Worm (Caenorhabditis elegans) whole organism, L1 larva: Measurements from ENCODE around the gene lgc-17.

Experiments used
- C04F5.9 ChIP-seq: sonication (generic microtip); optimal IDR thresholded peaks from 2 replicates; lab custom pipeline; 2016; ENCODE audit warnings: missing genetic modification characterization, missing compliant biosample characterization
- C16A3.4 ChIP-seq: fragments of 150-350 bp; optimal IDR thresholded peaks from 2 replicates; lab custom pipeline; 2014; ENCODE audit warnings: missing biosample characterization, missing genetic modification characterization
- C34B4.2 ChIP-seq: sonication (generic microtip); optimal IDR thresholded peaks from 2 replicates; lab custom pipeline; 2017; ENCODE audit warnings: mild to moderate bottlenecking, missing genetic modification characterization, missing compliant biosample characterization
- Y116A8C.19 ChIP-seq: sonication (generic microtip); optimal IDR thresholded peaks from 2 replicates; lab custom pipeline; 2016; ENCODE audit warnings: missing compliant biosample characterization, missing genetic modification characterization, borderline replicate concordance
- alr-1 ChIP-seq: fragments of 200-800 bp; sonication (Bioruptor generic); optimal IDR thresholded peaks from 2 replicates; lab custom pipeline; 2018; ENCODE audit warnings: borderline replicate concordance, mild to moderate bottlenecking, missing genetic modification characterization, missing compliant biosample characterization
- aly-2 ChIP-seq: fragments of 150-350 bp; optimal IDR thresholded peaks from 2 replicates; lab custom pipeline; 2014; ENCODE audit warnings: missing biosample characterization, missing genetic modification characterization
- ama-1 ChIP-seq: fragments of 150-350 bp; optimal IDR thresholded peaks from 2 replicates; lab custom pipeline; 2014
- blmp-1 ChIP-seq: fragments of 150-350 bp; optimal IDR thresholded peaks from 2 replicates; lab custom pipeline; 2014; ENCODE audit warnings: missing biosample characterization, missing genetic modification characterization
- ceh-82 ChIP-seq, 3 experiments: fragments of 150-350 bp in 1 of 3; sonication (generic microtip) in 2 of 3; optimal IDR thresholded peaks; 2 replicates each; lab custom pipeline; 2014 to 2017; ENCODE audit warnings: missing biosample characterization in 3 of 3, missing genetic modification characterization in 3 of 3
- ceh-88 ChIP-seq: fragments of 200-800 bp; sonication (Bioruptor generic); IDR thresholded peaks from 2 replicates; pipeline ENCODE4 v1.3.6; 2022; ENCODE audit warnings: missing genetic modification characterization, missing compliant biosample characterization
- dpl-1 ChIP-seq, 3 experiments: fragments of 150-350 bp in 2 of 3; sonication (generic microtip) in 1 of 3; optimal IDR thresholded peaks; 2 replicates each; lab custom pipeline; 2014 to 2017; ENCODE audit warnings: missing biosample characterization in 3 of 3, missing genetic modification characterization in 3 of 3, missing genetic modification reagents in 3 of 3
- dsc-1 ChIP-seq: sonication (generic microtip); optimal IDR thresholded peaks from 2 replicates; lab custom pipeline; 2016; ENCODE audit warnings: mild to moderate bottlenecking, missing genetic modification characterization, missing compliant biosample characterization
- efl-1 ChIP-seq, 4 experiments: fragments of 150-350 bp; optimal IDR thresholded peaks in 3 of 4; peaks in 1 of 4; 1 replicate in 1 of 4; 2 replicates in 3 of 4; lab custom pipeline; 2014; ENCODE audit warnings: missing biosample characterization in 2 of 4, missing genetic modification characterization in 2 of 4, missing genetic modification reagents in 2 of 4
- elt-2 ChIP-seq: sonication (generic microtip); optimal IDR thresholded peaks from 2 replicates; lab custom pipeline; 2016; ENCODE audit warnings: missing genetic modification characterization, mild to moderate bottlenecking, inconsistent platforms, missing compliant biosample characterization, missing genetic modification reagents
- fkh-10 ChIP-seq: sonication (generic microtip); optimal IDR thresholded peaks from 2 replicates; lab custom pipeline; 2017; ENCODE audit warnings: missing biosample characterization, missing genetic modification reagents, missing genetic modification characterization
- grh-1 ChIP-seq: fragments of 200-800 bp; sonication (Bioruptor generic); IDR thresholded peaks from 2 replicates; pipeline ENCODE4 v1.3.6; 2022; ENCODE audit warnings: missing genetic modification reagents, missing genetic modification characterization, missing compliant biosample characterization
- hlh-17 ChIP-seq: fragments of 200-800 bp; sonication (Bioruptor generic); optimal IDR thresholded peaks from 2 replicates; lab custom pipeline; 2018; ENCODE audit warnings: missing genetic modification characterization, mild to moderate bottlenecking, missing compliant biosample characterization, moderate library complexity, borderline replicate concordance
- jun-1 ChIP-seq: fragments of 150-350 bp; optimal IDR thresholded peaks from 2 replicates; lab custom pipeline; 2014; ENCODE audit warnings: missing biosample characterization, missing genetic modification reagents, missing genetic modification characterization
- lin-13 ChIP-seq: fragments of 150-350 bp; optimal IDR thresholded peaks from 2 replicates; lab custom pipeline; 2014; ENCODE audit warnings: missing biosample characterization, missing genetic modification reagents, missing genetic modification characterization
- lin-15B ChIP-seq: fragments of 150-350 bp; sonication (generic microtip); optimal IDR thresholded peaks from 3 replicates; lab custom pipeline; 2014; ENCODE audit warnings: missing biosample characterization, missing genetic modification characterization
- lin-35 ChIP-seq, 2 experiments: fragments of 150-350 bp; optimal IDR thresholded peaks; 2 replicates each; lab custom pipeline; 2014; ENCODE audit warnings: missing biosample characterization in 2 of 2, missing genetic modification characterization in 2 of 2, missing genetic modification reagents in 2 of 2
- lsy-2 ChIP-seq, 2 experiments: fragments of 150-350 bp; optimal IDR thresholded peaks; 2 replicates each; lab custom pipeline; 2014; ENCODE audit warnings: missing biosample characterization in 2 of 2, missing genetic modification characterization in 2 of 2
- mab-9 ChIP-seq: fragments of 200-800 bp; sonication (Bioruptor generic); IDR thresholded peaks from 2 replicates; pipeline ENCODE4 v1.3.6; 2022; ENCODE audit warnings: missing genetic modification reagents, missing genetic modification characterization, missing compliant biosample characterization
- mdl-1 ChIP-seq, 2 experiments: fragments of 150-350 bp; optimal IDR thresholded peaks; 2 replicates each; lab custom pipeline; 2014 to 2017; ENCODE audit warnings: missing biosample characterization in 2 of 2, missing genetic modification characterization in 2 of 2, inconsistent platforms in 1 of 2
- nhr-12 ChIP-seq: sonication (generic microtip); optimal IDR thresholded peaks from 2 replicates; lab custom pipeline; 2017; ENCODE audit warnings: missing biosample characterization, missing genetic modification characterization
- nhr-19 ChIP-seq: fragments of 200-800 bp; sonication (Bioruptor generic); conservative IDR thresholded peaks from 2 replicates; pipeline ENCODE4 v1.3.6; 2022; ENCODE audit warnings: missing genetic modification characterization, missing compliant biosample characterization
- nhr-71 ChIP-seq: sonication (generic microtip); optimal IDR thresholded peaks from 2 replicates; lab custom pipeline; 2016; ENCODE audit warnings: mild to moderate bottlenecking, missing genetic modification characterization, moderate library complexity, missing compliant biosample characterization
- pag-3 ChIP-seq: sonication (generic microtip); optimal IDR thresholded peaks from 2 replicates; lab custom pipeline; 2017; ENCODE audit warnings: missing genetic modification characterization, mild to moderate bottlenecking, missing compliant biosample characterization, antibody characterized with exemption, borderline replicate concordance; ENCODE audit not compliant: insufficient read depth
- rnt-1 ChIP-seq: sonication (generic microtip); optimal IDR thresholded peaks from 2 replicates; lab custom pipeline; 2016; ENCODE audit warnings: mild to moderate bottlenecking, missing genetic modification characterization, moderate library complexity, missing compliant biosample characterization
- snpc-4 ChIP-seq: fragments of 150-350 bp; optimal IDR thresholded peaks from 2 replicates; lab custom pipeline; 2014; ENCODE audit warnings: missing biosample characterization, missing genetic modification characterization
- sup-37 ChIP-seq: fragments of 200-800 bp; sonication (Bioruptor generic); optimal IDR thresholded peaks from 2 replicates; lab custom pipeline; 2018; ENCODE audit warnings: mild to moderate bottlenecking, missing genetic modification characterization, missing compliant biosample characterization
- swsn-7 ChIP-seq: sonication (generic microtip); optimal IDR thresholded peaks from 2 replicates; lab custom pipeline; 2016; ENCODE audit warnings: missing genetic modification characterization, missing compliant biosample characterization
- unc-62 ChIP-seq: fragments of 150-350 bp; optimal IDR thresholded peaks from 2 replicates; lab custom pipeline; 2014; ENCODE audit warnings: missing biosample characterization, missing genetic modification reagents, missing genetic modification characterization
- unc-86 ChIP-seq: sonication (generic microtip); optimal IDR thresholded peaks from 2 replicates; lab custom pipeline; 2016; ENCODE audit warnings: missing genetic modification characterization, missing compliant biosample characterization
- vab-15 ChIP-seq: sonication (generic microtip); optimal IDR thresholded peaks from 2 replicates; lab custom pipeline; 2017; ENCODE audit warnings: missing genotype, mild to moderate bottlenecking, missing genetic modification characterization, missing compliant biosample characterization
- zip-4 ChIP-seq: fragments of 200-800 bp; sonication (Bioruptor generic); optimal IDR thresholded peaks from 2 replicates; lab custom pipeline; 2018; ENCODE audit warnings: mild to moderate bottlenecking, missing genetic modification characterization, moderate library complexity, missing compliant biosample characterization

lgc-17 gene

DNA sequence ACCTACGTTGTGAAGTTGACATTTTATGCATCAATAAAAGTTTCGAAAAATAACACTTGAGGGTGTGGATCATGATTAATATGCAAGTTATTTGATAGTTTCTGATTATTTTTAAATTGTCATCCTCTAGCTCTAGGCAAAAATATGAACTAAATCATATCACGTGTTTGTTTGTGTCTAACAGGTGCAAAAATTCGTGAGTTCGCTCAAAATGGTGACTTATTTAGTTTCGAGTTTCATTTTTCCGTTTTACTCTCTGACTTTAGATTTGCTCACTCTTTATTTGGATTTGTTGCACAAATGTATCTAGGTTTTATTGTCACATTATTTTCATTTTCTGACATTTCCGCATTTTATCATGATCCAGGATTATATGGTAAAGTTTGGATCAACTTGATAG is 3.0 kb upstream of the lgc-17 start, which contains the start of gene lgc-16:
lgc-16 (plus strand) TSS at position 301 of the 400 bp plus-strand sequence.
- no peak for TF ChIP-seq aly-2 (tag; lab: Kevin White, UChicago)
- TF ChIP-seq efl-1 (optimal IDR thresholded peaks at IDR 0.05; lab: Kevin White, UChicago): no peak
- peak in 1 of 2 experiments; percentile 37 for TF ChIP-seq efl-1 (GFP tag; optimal IDR thresholded peaks at IDR 0.05 in 1 of 2; lab: Kevin White, UChicago)
- no peak for TF ChIP-seq C04F5.9 (tag; lab: Kevin White, UChicago)

DNA sequence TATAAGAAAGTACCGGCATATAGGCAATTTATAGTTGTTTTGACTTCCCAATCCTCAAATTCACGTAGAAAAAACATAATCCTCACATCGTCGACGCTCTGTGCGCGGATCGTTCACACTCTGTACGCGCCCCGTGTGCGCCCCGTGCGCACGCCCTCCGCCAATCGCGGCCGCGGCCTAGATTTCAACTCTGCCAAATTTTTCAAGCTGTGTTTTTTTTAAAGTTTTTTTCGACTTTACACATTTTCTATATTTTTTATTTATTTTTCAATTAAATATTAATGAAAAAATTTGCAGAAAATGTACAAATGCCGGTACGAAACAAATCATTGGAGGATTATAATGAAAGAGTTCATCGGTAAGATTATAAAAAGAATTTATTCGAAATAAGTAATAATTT is 1.8 kb downstream of the lgc-17 start, which contains the start of gene T01H10.11:
T01H10.11 (plus strand) TSS at position 301 of the 400 bp plus-strand sequence.
- TF ChIP-seq unc-86 (tag; lab: Kevin White, UChicago) (no peak), unc-62 (no peak), vab-15 (no peak), swsn-7 (no peak), zip-4 (no peak), mdl-1 (tag; optimal IDR thresholded peaks at IDR 0.05; lab: Kevin White, UChicago) (no peak), nhr-12 (no peak), hlh-17 (GFP tag; lab: Kevin White, UChicago) (no peak), pag-3 (tag; lab: Kevin White, UChicago) (no peak), alr-1 (tag; lab: Kevin White, UChicago) (no peak), lin-35 (GFP tag; optimal IDR thresholded peaks at IDR 0.05; lab: Kevin White, UChicago) (no peak), dpl-1 (GFP tag; optimal IDR thresholded peaks at IDR 0.05; lab: Kevin White, UChicago) (no peak)

DNA sequence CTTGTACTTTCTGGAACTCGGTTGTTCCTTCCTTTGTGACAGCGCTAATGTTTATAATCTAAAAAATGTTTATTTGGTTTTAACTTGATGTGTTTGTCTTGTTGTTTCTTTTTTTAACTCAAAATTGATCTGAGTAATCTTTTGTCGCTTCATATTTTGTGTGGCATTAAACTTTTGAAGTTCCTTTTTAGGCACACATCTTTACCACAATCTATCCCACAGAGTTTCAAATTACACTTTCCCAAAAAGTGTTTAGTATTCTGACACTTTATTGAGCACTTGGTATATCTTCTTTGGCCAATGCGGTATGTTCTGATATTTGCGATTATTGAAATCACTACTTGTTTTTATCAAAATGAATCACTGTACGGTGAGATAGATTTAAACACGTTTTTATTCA is 3.9 kb downstream of the lgc-17 start, which contains the start of gene lgc-18:
lgc-18 (plus strand) TSS at position 301 of the 400 bp plus-strand sequence.
- TF ChIP-seq elt-2 (tag; lab: Kevin White, UChicago) (no peak), ceh-88 (GFP tag; lab: Robert Waterston, UW) (no peak), pag-3 (tag; lab: Kevin White, UChicago) (no peak), nhr-71 (tag; lab: Kevin White, UChicago) (no peak), sup-37 (GFP tag; lab: Kevin White, UChicago) (no peak), blmp-1 (tag; lab: Kevin White, UChicago) (no peak), dsc-1 (no peak), rnt-1 (no peak), lsy-2 (tag; optimal IDR thresholded peaks at IDR 0.05; lab: Kevin White, UChicago) (no peak)

DNA sequence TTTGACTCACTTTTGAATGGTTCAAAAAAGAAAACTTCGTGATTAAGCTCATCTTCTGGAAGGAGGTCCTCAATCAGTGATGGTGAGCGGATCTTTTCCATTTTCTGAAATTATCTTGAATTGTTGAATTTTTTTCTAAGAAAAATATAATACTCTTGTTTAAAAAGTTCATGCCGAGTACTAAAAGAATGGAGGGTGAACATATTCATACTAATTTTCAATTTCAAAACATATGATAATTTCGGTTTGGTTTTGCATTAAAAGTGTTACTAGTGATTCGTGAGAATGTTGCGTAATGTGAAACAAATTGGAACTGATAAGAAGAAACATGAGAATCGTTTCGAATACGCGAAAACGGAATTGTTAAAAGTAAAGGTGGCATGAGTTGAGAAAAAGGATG is 19.7 kb downstream of the lgc-17 start, which contains the start of gene lyst-1:
lyst-1 (minus strand) TSS at position 101 of the 400 bp plus-strand sequence.
- TF ChIP-seq grh-1 (GFP tag; lab: Robert Waterston, UW) (no peak), rnt-1 (no peak), Y116A8C.19 (tag; lab: Kevin White, UChicago) (no peak), lin-15B (tag; lab: Kevin White, UChicago) (no peak), ama-1 (no peak), fkh-10 (GFP tag; lab: Kevin White, UChicago) (no peak), C16A3.4 (tag; lab: Kevin White, UChicago) (no peak), snpc-4 (no peak), aly-2 (tag; lab: Kevin White, UChicago) (no peak), lin-13 (GFP tag; lab: Kevin White, UChicago) (no peak), mab-9 (no peak), ceh-82 (tag; optimal IDR thresholded peaks at IDR 0.05; lab: Kevin White, UChicago) (no peak), nhr-19 (GFP tag; lab: Robert Waterston, UW) (no peak), C34B4.2 (tag; lab: Kevin White, UChicago) (no peak), jun-1 (tag; lab: Kevin White, UChicago) (no peak), alr-1 (tag; lab: Kevin White, UChicago) (no peak)
